Worm (Caenorhabditis elegans): ENCODE measurements around the gene Y110A2AL.6.

DNA sequence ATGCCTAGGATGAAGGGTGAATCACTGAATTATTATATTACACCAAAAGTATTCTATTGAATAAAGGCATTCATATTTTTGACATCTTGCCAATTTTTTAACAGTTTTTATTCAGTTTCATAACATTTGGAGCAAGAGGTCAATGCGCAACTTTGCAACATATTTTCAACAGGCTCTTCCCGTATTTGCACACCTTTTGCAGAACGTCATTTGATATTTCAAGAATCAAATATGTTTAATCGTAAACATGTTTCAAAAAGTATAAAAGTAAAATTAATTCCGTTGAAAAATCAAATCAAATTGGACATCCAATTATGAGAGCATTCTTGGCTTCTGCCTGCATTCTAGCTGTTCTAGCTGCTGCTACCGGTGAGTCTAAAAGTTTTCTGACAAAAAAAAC is 26.3 kb upstream of the Y110A2AL.6 start, which contains the start of gene Y110A2AL.2:
- TF ChIP-seq alr-1 (tag; optimal IDR thresholded peaks at IDR 0.05; ENCODE audit: borderline replicate concordance) (no peak), unc-62 (GFP tag; optimal IDR thresholded peaks at IDR 0.05) (no peak), vab-15 (tag; optimal IDR thresholded peaks at IDR 0.05) (no peak), ceh-63 (GFP tag; optimal IDR thresholded peaks at IDR 0.05) (no peak), nhr-77 (tag; optimal IDR thresholded peaks at IDR 0.05) (no peak), aly-2 (tag; optimal IDR thresholded peaks at IDR 0.05) (no peak), nhr-71 (tag; optimal IDR thresholded peaks at IDR 0.05) (no peak), ceh-82 (tag; optimal IDR thresholded peaks at IDR 0.05) (no peak), hpl-2 (GFP tag; optimal IDR thresholded peaks at IDR 0.05) (no peak), aha-1 (tag; optimal IDR thresholded peaks at IDR 0.05) (no peak)
